Worm (Caenorhabditis elegans) whole organism, L4 larva: ENCODE measurements around the gene K08D12.3.

Experiments
- R02D3.7 ChIP-seq: fragments of 150-350 bp; sonication (generic microtip); optimal IDR thresholded peaks from 3 replicates; lab custom pipeline; 2014; ENCODE audit warnings: missing biosample characterization, missing genetic modification characterization
- ceh-44 ChIP-seq: fragments of 200-800 bp; sonication (Bioruptor generic); IDR thresholded peaks from 2 replicates; pipeline ENCODE4 v1.3.6; 2022; ENCODE audit warnings: missing genetic modification reagents, missing genetic modification characterization, missing compliant biosample characterization
- ces-1 ChIP-seq: fragments of 150-350 bp; sonication (generic microtip); optimal IDR thresholded peaks from 4 replicates; lab custom pipeline; 2014; ENCODE audit warnings: missing biosample characterization, missing genetic modification reagents, missing genetic modification characterization
- egl-27 ChIP-seq: sonication (generic microtip); optimal IDR thresholded peaks from 3 replicates; lab custom pipeline; 2017; ENCODE audit warnings: missing biosample characterization, missing genetic modification reagents, missing genetic modification characterization
- gei-8 ChIP-seq: fragments of 200-800 bp; sonication (Bioruptor generic); optimal IDR thresholded peaks from 2 replicates; lab custom pipeline; 2018; ENCODE audit warnings: mild to moderate bottlenecking, missing genetic modification characterization, missing compliant biosample characterization
- hif-1 ChIP-seq, 2 experiments: sonication (generic microtip); optimal IDR thresholded peaks; 2 replicates each; lab custom pipeline; 2016 to 2017; ENCODE audit warnings: missing compliant biosample characterization in 2 of 2, missing genetic modification characterization in 2 of 2, missing genetic modification reagents in 2 of 2, missing genotype in 2 of 2, mild to moderate bottlenecking in 1 of 2
- nhr-102 ChIP-seq: sonication (generic microtip); optimal IDR thresholded peaks from 2 replicates; lab custom pipeline; 2016; ENCODE audit warnings: mild to moderate bottlenecking, missing genetic modification characterization, moderate library complexity, missing compliant biosample characterization
- nhr-11 ChIP-seq: fragments of 150-350 bp; optimal IDR thresholded peaks from 2 replicates; lab custom pipeline; 2014; ENCODE audit warnings: missing biosample characterization, missing genetic modification characterization
- pqm-1 ChIP-seq: sonication (generic microtip); optimal IDR thresholded peaks from 2 replicates; lab custom pipeline; 2017; ENCODE audit warnings: missing biosample characterization, missing genetic modification characterization
- ztf-11 ChIP-seq: fragments of 150-350 bp; optimal IDR thresholded peaks from 2 replicates; lab custom pipeline; 2014; ENCODE audit warnings: missing biosample characterization, missing genetic modification characterization

DNA sequence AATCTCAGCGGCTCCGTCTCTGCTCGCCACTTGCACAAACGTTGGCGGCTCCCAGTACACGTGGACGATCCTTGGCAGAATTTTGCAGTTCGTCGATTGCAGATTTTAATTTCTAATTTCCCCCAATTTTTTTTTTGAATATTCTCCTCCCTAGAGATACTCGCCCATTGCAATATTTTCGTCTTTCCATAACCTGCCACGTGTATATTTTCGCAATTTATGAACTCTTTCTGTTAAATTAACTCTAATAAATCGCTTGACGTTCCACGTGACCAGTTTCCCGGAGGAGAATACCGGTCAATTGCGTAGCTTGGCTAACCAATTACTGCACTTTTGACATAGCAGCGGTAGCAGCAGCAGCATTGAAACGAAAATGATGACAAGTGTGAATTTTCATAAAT is 1.6 kb upstream of the K08D12.3 start:
- TF ChIP-seq ces-1 (GFP tag; lab: Kevin White, UChicago) = no peak
- no peak for TF ChIP-seq R02D3.7 (tag; lab: Kevin White, UChicago)
- TF ChIP-seq hif-1 (tag; optimal IDR thresholded peaks at IDR 0.05; lab: Kevin White, UChicago) = no peak
- TF ChIP-seq ztf-11 = no peak
- no peak for TF ChIP-seq nhr-102 (tag; lab: Kevin White, UChicago)
- no peak for TF ChIP-seq egl-27 (tag; lab: Kevin White, UChicago)
- no peak for TF ChIP-seq ceh-44 (GFP tag; lab: Robert Waterston, UW)
- TF ChIP-seq gei-8 (GFP tag; lab: Kevin White, UChicago) = no peak
- no peak for TF ChIP-seq pqm-1 (tag; lab: Kevin White, UChicago)
- TF ChIP-seq nhr-11 = no peak
